Worm (Caenorhabditis elegans) whole organism, L4 larva: ENCODE measurements around the gene C54C6.5.

Experiments used
- F44E2.7 ChIP-seq: fragments of 200-800 bp; sonication (Bioruptor generic); IDR thresholded peaks from 2 replicates; pipeline ENCODE4 v2.1.2; 2022; ENCODE audit warnings: missing genetic modification characterization, missing compliant biosample characterization
- aha-1 ChIP-seq: fragments of 150-350 bp; peaks from one replicate; lab custom pipeline; 2014; ENCODE audit warnings: missing biosample characterization, missing genetic modification characterization
- ceh-82 ChIP-seq: sonication (generic microtip); optimal IDR thresholded peaks from 2 replicates; lab custom pipeline; 2017; ENCODE audit warnings: missing biosample characterization, missing genetic modification characterization
- ces-1 ChIP-seq: fragments of 150-350 bp; sonication (generic microtip); optimal IDR thresholded peaks from 4 replicates; lab custom pipeline; 2014; ENCODE audit warnings: missing biosample characterization, missing genetic modification reagents, missing genetic modification characterization
- ctbp-1 ChIP-seq: fragments of 200-800 bp; sonication (Bioruptor generic); IDR thresholded peaks from 2 replicates; pipeline ENCODE4 v1.3.6; 2022; ENCODE audit warnings: missing genetic modification reagents, missing genetic modification characterization, missing compliant biosample characterization
- daf-16 ChIP-seq, 3 experiments: sonication (generic microtip); optimal IDR thresholded peaks; 2 replicates each; lab custom pipeline; 2016 to 2017; ENCODE audit warnings: missing genetic modification characterization in 3 of 3, missing genetic modification reagents in 3 of 3, mild to moderate bottlenecking in 2 of 3, missing compliant biosample characterization in 2 of 3, missing biosample characterization in 1 of 3, moderate library complexity in 1 of 3
- daf-19 ChIP-seq: fragments of 200-800 bp; sonication (Bioruptor generic); conservative IDR thresholded peaks from 2 replicates; pipeline ENCODE4 v1.3.6; 2022; ENCODE audit warnings: missing genetic modification characterization, missing compliant biosample characterization
- dmd-6 ChIP-seq: fragments of 200-800 bp; sonication (Bioruptor generic); IDR thresholded peaks from 2 replicates; pipeline ENCODE4 v1.3.6; 2022; ENCODE audit warnings: missing genetic modification reagents, missing genetic modification characterization, missing compliant biosample characterization
- dpl-1 ChIP-seq: fragments of 150-350 bp; optimal IDR thresholded peaks from 2 replicates; lab custom pipeline; 2014; ENCODE audit warnings: missing biosample characterization, missing genetic modification reagents, missing genetic modification characterization
- dve-1 ChIP-seq: sonication (generic microtip); optimal IDR thresholded peaks from 2 replicates; lab custom pipeline; 2017; ENCODE audit warnings: antibody characterized with exemption, mild to moderate bottlenecking, missing genetic modification characterization, missing compliant biosample characterization; ENCODE audit not compliant: insufficient read depth
- egl-27 ChIP-seq: sonication (generic microtip); optimal IDR thresholded peaks from 3 replicates; lab custom pipeline; 2017; ENCODE audit warnings: missing biosample characterization, missing genetic modification reagents, missing genetic modification characterization
- fkh-10 ChIP-seq: fragments of 150-350 bp; optimal IDR thresholded peaks from 2 replicates; lab custom pipeline; 2014; ENCODE audit warnings: missing biosample characterization, missing genetic modification reagents, missing genetic modification characterization
- fos-1 ChIP-seq: fragments of 150-350 bp; optimal IDR thresholded peaks from 2 replicates; lab custom pipeline; 2014; ENCODE audit warnings: missing biosample characterization, missing genetic modification characterization
- gei-8 ChIP-seq: fragments of 200-800 bp; sonication (Bioruptor generic); optimal IDR thresholded peaks from 2 replicates; lab custom pipeline; 2018; ENCODE audit warnings: mild to moderate bottlenecking, missing genetic modification characterization, missing compliant biosample characterization
- hif-1 ChIP-seq, 2 experiments: sonication (generic microtip); optimal IDR thresholded peaks; 2 replicates each; lab custom pipeline; 2016 to 2017; ENCODE audit warnings: missing compliant biosample characterization in 2 of 2, missing genetic modification characterization in 2 of 2, missing genetic modification reagents in 2 of 2, missing genotype in 2 of 2, mild to moderate bottlenecking in 1 of 2
- hlh-11 ChIP-seq: fragments of 200-800 bp; sonication (Bioruptor generic); optimal IDR thresholded peaks from 2 replicates; lab custom pipeline; 2018; ENCODE audit warnings: mild to moderate bottlenecking, missing genetic modification characterization, missing compliant biosample characterization
- hlh-30 ChIP-seq: sonication (generic microtip); optimal IDR thresholded peaks from 2 replicates; lab custom pipeline; 2017; ENCODE audit warnings: antibody characterized with exemption, mild to moderate bottlenecking, missing genetic modification characterization, missing compliant biosample characterization; ENCODE audit not compliant: insufficient read depth
- lin-15B ChIP-seq: fragments of 150-350 bp; sonication (generic microtip); optimal IDR thresholded peaks from 3 replicates; lab custom pipeline; 2014; ENCODE audit warnings: missing biosample characterization, missing genetic modification characterization
- lin-38 ChIP-seq: fragments of 200-800 bp; sonication (Bioruptor generic); IDR thresholded peaks from 2 replicates; pipeline ENCODE4 v1.3.6; 2022; ENCODE audit warnings: missing genetic modification reagents, missing genetic modification characterization, missing compliant biosample characterization
- lin-39 ChIP-seq: fragments of 150-350 bp; optimal IDR thresholded peaks from 2 replicates; lab custom pipeline; 2014; ENCODE audit warnings: missing biosample characterization, missing genetic modification reagents, missing genetic modification characterization
- mdl-1 ChIP-seq, 2 experiments: fragments of 150-350 bp in 1 of 2; sonication (generic microtip) in 1 of 2; optimal IDR thresholded peaks; 2 replicates each; lab custom pipeline; 2014 to 2017; ENCODE audit warnings: missing biosample characterization in 2 of 2, missing genetic modification characterization in 2 of 2
- mdt-29 ChIP-seq: fragments of 200-800 bp; sonication (Bioruptor generic); IDR thresholded peaks from 2 replicates; pipeline ENCODE4 v1.3.6; 2022; ENCODE audit warnings: missing genetic modification reagents, missing genetic modification characterization, missing compliant biosample characterization
- mep-1 ChIP-seq: fragments of 150-350 bp; sonication (generic microtip); optimal IDR thresholded peaks from 3 replicates; lab custom pipeline; 2014; ENCODE audit warnings: missing biosample characterization, missing genetic modification characterization
- nhr-102 ChIP-seq: sonication (generic microtip); optimal IDR thresholded peaks from 2 replicates; lab custom pipeline; 2016; ENCODE audit warnings: mild to moderate bottlenecking, missing genetic modification characterization, moderate library complexity, missing compliant biosample characterization
- nhr-111 ChIP-seq: fragments of 200-800 bp; sonication (Bioruptor generic); optimal IDR thresholded peaks from 2 replicates; lab custom pipeline; 2018; ENCODE audit warnings: mild to moderate bottlenecking, missing genetic modification characterization, missing compliant biosample characterization
- nhr-28 ChIP-seq: fragments of 150-350 bp; optimal IDR thresholded peaks from 2 replicates; lab custom pipeline; 2014; ENCODE audit warnings: missing biosample characterization, missing genetic modification characterization
- nhr-41 ChIP-seq: fragments of 200-800 bp; sonication (Bioruptor generic); IDR thresholded peaks from 2 replicates; pipeline ENCODE4 v1.3.6; 2022; ENCODE audit warnings: missing genetic modification reagents, missing genetic modification characterization, missing compliant biosample characterization
- nhr-48 ChIP-seq: sonication (generic microtip); optimal IDR thresholded peaks from 2 replicates; lab custom pipeline; 2016; ENCODE audit warnings: mild to moderate bottlenecking, missing genetic modification characterization, missing compliant biosample characterization
- nhr-6 ChIP-seq: fragments of 150-350 bp; optimal IDR thresholded peaks from 2 replicates; lab custom pipeline; 2014; ENCODE audit warnings: missing biosample characterization, missing genetic modification characterization
- nhr-77 ChIP-seq: fragments of 150-350 bp; optimal IDR thresholded peaks from 2 replicates; lab custom pipeline; 2014; ENCODE audit warnings: missing biosample characterization, missing genetic modification characterization
- php-3 ChIP-seq: fragments of 200-800 bp; sonication (Bioruptor generic); IDR thresholded peaks from 2 replicates; pipeline ENCODE4 v1.3.6; 2022; ENCODE audit warnings: missing genetic modification reagents, missing genetic modification characterization, missing compliant biosample characterization
- pqm-1 ChIP-seq: sonication (generic microtip); optimal IDR thresholded peaks from 2 replicates; lab custom pipeline; 2017; ENCODE audit warnings: missing biosample characterization, missing genetic modification characterization
- set-16 ChIP-seq: fragments of 200-800 bp; sonication (Bioruptor generic); IDR thresholded peaks from 2 replicates; pipeline ENCODE4 v1.3.6; 2022; ENCODE audit warnings: missing genetic modification reagents, missing genetic modification characterization, missing compliant biosample characterization
- snpc-1.2 ChIP-seq: fragments of 200-800 bp; sonication (Bioruptor generic); IDR thresholded peaks from 2 replicates; pipeline ENCODE4 v1.3.6; 2022; ENCODE audit warnings: missing genetic modification reagents, missing genetic modification characterization, missing compliant biosample characterization
- snpc-4 ChIP-seq: fragments of 150-350 bp; optimal IDR thresholded peaks from 2 replicates; lab custom pipeline; 2014; ENCODE audit warnings: missing biosample characterization, missing genetic modification characterization
- unc-39 ChIP-seq: sonication (generic microtip); optimal IDR thresholded peaks from 2 replicates; lab custom pipeline; 2017; ENCODE audit warnings: missing biosample characterization, missing genetic modification characterization
- unc-62 ChIP-seq, 3 experiments: fragments of 150-350 bp in 1 of 3; sonication (generic microtip); optimal IDR thresholded peaks in 2 of 3; peaks in 1 of 3; 1 replicate in 1 of 3; 2 replicates in 2 of 3; lab custom pipeline; 2014 to 2017; ENCODE audit warnings: missing biosample characterization in 3 of 3, missing genetic modification characterization in 3 of 3, missing genetic modification reagents in 3 of 3, missing genotype in 1 of 3
- zag-1 ChIP-seq: fragments of 150-350 bp; optimal IDR thresholded peaks from 2 replicates; lab custom pipeline; 2014; ENCODE audit warnings: missing biosample characterization, missing genetic modification characterization
- zfp-3 ChIP-seq: fragments of 200-800 bp; sonication (Bioruptor generic); conservative IDR thresholded peaks from 2 replicates; pipeline ENCODE4 v1.3.6; 2022; ENCODE audit warnings: missing genetic modification reagents, missing genetic modification characterization, missing compliant biosample characterization
- ztf-7 ChIP-seq: fragments of 150-350 bp; optimal IDR thresholded peaks from 2 replicates; lab custom pipeline; 2014; ENCODE audit warnings: missing biosample characterization, missing genetic modification characterization

The C54C6.5 gene

ce11 chrIII:3532035-3532434 lies 17.6 kb downstream of the C54C6.5 start (continued):
- no peak for TF ChIP-seq lin-39 (tag; lab: Kevin White, UChicago)
- TF ChIP-seq nhr-28 (tag; lab: Kevin White, UChicago): peak; percentile 53
- no peak for TF ChIP-seq ces-1
- TF ChIP-seq nhr-6 (tag; lab: Kevin White, UChicago): no peak
- TF ChIP-seq lin-38: peak; percentile 32
- TF ChIP-seq egl-27 (tag; lab: Kevin White, UChicago): no peak
- TF ChIP-seq lin-15B (tag; lab: Kevin White, UChicago): no peak
- no peak for TF ChIP-seq set-16
- no peak for TF ChIP-seq ceh-82 (tag; lab: Kevin White, UChicago)
- no peak for TF ChIP-seq unc-39 (tag; lab: Kevin White, UChicago)
- no peak for TF ChIP-seq zag-1 (tag; lab: Kevin White, UChicago)
- TF ChIP-seq unc-62 (GFP tag; optimal IDR thresholded peaks at IDR 0.05 in 1 of 2; lab: Kevin White, UChicago): peak in 1 of 2 experiments; percentile 63
- TF ChIP-seq unc-62 (tag; optimal IDR thresholded peaks at IDR 0.05; lab: Kevin White, UChicago): no peak
- no peak for TF ChIP-seq nhr-111 (GFP tag; lab: Kevin White, UChicago)
- no peak for TF ChIP-seq fkh-10 (GFP tag; lab: Kevin White, UChicago)
- peak; percentile 71 for TF ChIP-seq mep-1 (tag; lab: Kevin White, UChicago)
- TF ChIP-seq fos-1 (tag; lab: Kevin White, UChicago): no peak
- TF ChIP-seq mdt-29 (GFP tag; lab: Robert Waterston, UW): no peak
- no peak for TF ChIP-seq F44E2.7
- no peak for TF ChIP-seq pqm-1 (tag; lab: Kevin White, UChicago)
- TF ChIP-seq ctbp-1 (GFP tag; lab: Robert Waterston, UW): 0 out of 2 replicates have a peak, but pooled peaks have one; percentile 44
- no peak for TF ChIP-seq snpc-1.2
- TF ChIP-seq daf-19 (GFP tag; lab: Robert Waterston, UW): no peak
- TF ChIP-seq mdl-1 (tag; optimal IDR thresholded peaks at IDR 0.05; lab: Kevin White, UChicago): no peak
- TF ChIP-seq zfp-3: no peak
- no peak for TF ChIP-seq gei-8 (GFP tag; lab: Kevin White, UChicago)
- no peak for TF ChIP-seq nhr-41 (GFP tag; lab: Robert Waterston, UW)
- TF ChIP-seq nhr-102: no peak
- no peak for TF ChIP-seq hif-1 (tag; optimal IDR thresholded peaks at IDR 0.05; lab: Kevin White, UChicago)
- peak; percentile 65 for TF ChIP-seq aha-1 (tag; lab: Kevin White, UChicago)

ce11 chrIII:3529744-3530208 lies 19.9 kb downstream of the C54C6.5 start, which contains the start of gene pitp-1:
Gene pitp-1 (minus strand): TSS chrIII:3529794.
- TF ChIP-seq nhr-48 (tag; lab: Kevin White, UChicago) (peak; percentile 78), hlh-30 (tag; lab: Kevin White, UChicago) (no peak), dpl-1 (GFP tag; lab: Kevin White, UChicago) (no peak), mep-1 (tag; lab: Kevin White, UChicago) (peak; percentile 8), nhr-28 (tag; lab: Kevin White, UChicago) (peak; percentile 49), aha-1 (tag; lab: Kevin White, UChicago) (peak; percentile 3), daf-16 (GFP tag; optimal IDR thresholded peaks at IDR 0.05; lab: Kevin White, UChicago) (no peak), daf-16 (tag; optimal IDR thresholded peaks at IDR 0.05; lab: Kevin White, UChicago) (peak; percentile 43), pqm-1 (tag; lab: Kevin White, UChicago) (peak; percentile 41), dmd-6 (GFP tag; lab: Robert Waterston, UW) (peak; percentile 93), snpc-4 (no peak), ztf-7 (tag; lab: Kevin White, UChicago) (no peak), dve-1 (tag; lab: Kevin White, UChicago) (peak; percentile 57), fos-1 (tag; lab: Kevin White, UChicago) (no peak), php-3 (GFP tag; lab: Robert Waterston, UW) (0 out of 2 replicates have a peak, but pooled peaks have one; percentile 10), nhr-77 (tag; lab: Kevin White, UChicago) (peak; percentile 10), unc-62 (GFP tag; optimal IDR thresholded peaks at IDR 0.05 in 1 of 2; lab: Kevin White, UChicago) (no peak), unc-62 (tag; optimal IDR thresholded peaks at IDR 0.05; lab: Kevin White, UChicago) (no peak), hlh-11 (tag; lab: Kevin White, UChicago) (peak; percentile 44)
- TF ChIP-seq, all 104 proteins: peak for 11
